Worm (Caenorhabditis elegans) whole organism, young adult: ENCODE data around the gene str-182.

Experiments
- B0019.2 ChIP-seq: fragments of 200-800 bp; sonication (Bioruptor generic); conservative IDR thresholded peaks from 2 replicates; pipeline ENCODE4 v1.3.6; 2022; ENCODE audit warnings: missing genetic modification reagents, missing genetic modification characterization, missing compliant biosample characterization
- B0336.3 ChIP-seq: fragments of 200-800 bp; sonication (Bioruptor generic); IDR thresholded peaks from 2 replicates; pipeline ENCODE4 v1.3.6; 2022; ENCODE audit warnings: missing genetic modification characterization, missing compliant biosample characterization
- F23B12.7 ChIP-seq: sonication (generic microtip); optimal IDR thresholded peaks from 2 replicates; lab custom pipeline; 2017; ENCODE audit warnings: missing genetic modification characterization, mild to moderate bottlenecking, missing compliant biosample characterization, antibody characterized with exemption, moderate library complexity; ENCODE audit not compliant: insufficient read depth
- F57C9.4 ChIP-seq: sonication (generic microtip); optimal IDR thresholded peaks from 2 replicates; lab custom pipeline; 2017; ENCODE audit warnings: mild to moderate bottlenecking, missing genetic modification characterization, missing compliant biosample characterization
- Y79H2A.3 ChIP-seq: fragments of 200-800 bp; sonication (Bioruptor generic); conservative IDR thresholded peaks from 2 replicates; pipeline ENCODE4 v1.3.6; 2022; ENCODE audit warnings: missing genetic modification reagents, missing genetic modification characterization, missing compliant biosample characterization
- aptf-2 ChIP-seq: fragments of 200-800 bp; sonication (Bioruptor generic); conservative IDR thresholded peaks from 2 replicates; pipeline ENCODE4 v1.3.6; 2022; ENCODE audit warnings: missing genetic modification reagents, missing genetic modification characterization, missing compliant biosample characterization
- attf-3 ChIP-seq: fragments of 200-800 bp; sonication (Bioruptor generic); conservative IDR thresholded peaks from 2 replicates; pipeline ENCODE4 v1.3.6; 2022; ENCODE audit warnings: missing genetic modification reagents, missing genetic modification characterization, missing compliant biosample characterization
- bed-1 ChIP-seq: fragments of 200-800 bp; sonication (Bioruptor generic); IDR thresholded peaks from 2 replicates; pipeline ENCODE4 v1.3.6; 2022; ENCODE audit warnings: missing genetic modification reagents, missing genetic modification characterization, missing compliant biosample characterization
- ccch-3 ChIP-seq: fragments of 200-800 bp; sonication (Bioruptor generic); optimal IDR thresholded peaks from 2 replicates; lab custom pipeline; 2018; ENCODE audit warnings: mild to moderate bottlenecking, missing genetic modification characterization, missing compliant biosample characterization
- cebp-1 ChIP-seq, 2 experiments: fragments of 200-800 bp in 1 of 2; sonication (Bioruptor generic) in 1 of 2; sonication (generic microtip) in 1 of 2; IDR thresholded peaks in 1 of 2; optimal IDR thresholded peaks in 1 of 2; 2 replicates each; pipeline versions ENCODE4 v1.3.6 to Lab custom; 2017 to 2022; ENCODE audit warnings: missing compliant biosample characterization in 2 of 2, missing genetic modification characterization in 2 of 2, mild to moderate bottlenecking in 1 of 2, missing genetic modification reagents in 1 of 2, moderate library complexity in 1 of 2
- ceh-27 ChIP-seq: fragments of 200-800 bp; sonication (Bioruptor generic); optimal IDR thresholded peaks from 2 replicates; lab custom pipeline; 2018; ENCODE audit warnings: mild to moderate bottlenecking, missing genetic modification characterization, moderate library complexity, missing compliant biosample characterization
- ceh-40 ChIP-seq: fragments of 200-800 bp; sonication (Bioruptor generic); IDR thresholded peaks from 2 replicates; pipeline ENCODE4 v1.3.6; 2022; ENCODE audit warnings: missing genetic modification characterization, missing compliant biosample characterization
- ceh-91 ChIP-seq: fragments of 200-800 bp; sonication (Bioruptor generic); IDR thresholded peaks from 2 replicates; pipeline ENCODE4 v1.3.6; 2022; ENCODE audit warnings: missing genetic modification reagents, missing genetic modification characterization, missing compliant biosample characterization
- chd-7 ChIP-seq: sonication (generic microtip); optimal IDR thresholded peaks from 2 replicates; lab custom pipeline; 2016; ENCODE audit warnings: mild to moderate bottlenecking, missing genetic modification characterization, moderate library complexity, missing compliant biosample characterization
- die-1 ChIP-seq: sonication (generic microtip); optimal IDR thresholded peaks from 2 replicates; lab custom pipeline; 2016; ENCODE audit warnings: missing genotype, mild to moderate bottlenecking, missing genetic modification characterization, missing compliant biosample characterization
- dpff-1 ChIP-seq: sonication (generic microtip); optimal IDR thresholded peaks from 2 replicates; lab custom pipeline; 2017; ENCODE audit warnings: mild to moderate bottlenecking, missing genetic modification characterization, missing compliant biosample characterization
- dpl-1 ChIP-seq: fragments of 150-350 bp; optimal IDR thresholded peaks from 2 replicates; lab custom pipeline; 2014; ENCODE audit warnings: missing biosample characterization, missing genetic modification reagents, missing genetic modification characterization
- egl-18 ChIP-seq: fragments of 200-800 bp; sonication (Bioruptor generic); IDR thresholded peaks from 2 replicates; pipeline ENCODE4 v1.3.6; 2022; ENCODE audit warnings: missing genetic modification reagents, missing genetic modification characterization, missing compliant biosample characterization
- fkh-3 ChIP-seq: sonication (generic microtip); optimal IDR thresholded peaks from 2 replicates; lab custom pipeline; 2016; ENCODE audit warnings: mild to moderate bottlenecking, missing genetic modification characterization, missing compliant biosample characterization
- hlh-26 ChIP-seq: fragments of 200-800 bp; sonication (Bioruptor generic); conservative IDR thresholded peaks from 2 replicates; pipeline ENCODE4 v1.3.6; 2022; ENCODE audit warnings: missing genetic modification reagents, missing genetic modification characterization, missing compliant biosample characterization
- hmg-20 ChIP-seq: fragments of 200-800 bp; sonication (Bioruptor generic); IDR thresholded peaks from 2 replicates; pipeline ENCODE4 v1.3.6; 2022; ENCODE audit warnings: missing genetic modification reagents, missing genetic modification characterization, missing compliant biosample characterization
- hrde-1 ChIP-seq: sonication (generic microtip); optimal IDR thresholded peaks from 2 replicates; lab custom pipeline; 2016; ENCODE audit warnings: missing genetic modification characterization, mild to moderate bottlenecking, missing compliant biosample characterization, moderate library complexity, missing genotype, missing genetic modification reagents, borderline replicate concordance
- lin-54 ChIP-seq: fragments of 200-800 bp; sonication (Bioruptor generic); optimal IDR thresholded peaks from 2 replicates; lab custom pipeline; 2018; ENCODE audit warnings: mild to moderate bottlenecking, missing genetic modification characterization, missing compliant biosample characterization
- lir-1 ChIP-seq: fragments of 200-800 bp; sonication (Bioruptor generic); conservative IDR thresholded peaks from 2 replicates; pipeline ENCODE4 v1.3.6; 2022; ENCODE audit warnings: missing genetic modification reagents, missing genetic modification characterization, missing compliant biosample characterization
- madf-6 ChIP-seq: fragments of 200-800 bp; sonication (Bioruptor generic); IDR thresholded peaks from 2 replicates; pipeline ENCODE4 v1.3.6; 2022; ENCODE audit warnings: missing genetic modification reagents, missing genetic modification characterization, missing compliant biosample characterization
- mes-4 ChIP-seq: sonication (generic microtip); optimal IDR thresholded peaks from 2 replicates; lab custom pipeline; 2016; ENCODE audit warnings: missing genotype, missing genetic modification characterization, missing compliant biosample characterization
- nfyb-1 ChIP-seq: fragments of 200-800 bp; sonication (Bioruptor generic); IDR thresholded peaks from 2 replicates; pipeline ENCODE4 v1.3.6; 2022; ENCODE audit warnings: missing genetic modification reagents, missing genetic modification characterization, missing compliant biosample characterization
- nhr-120 ChIP-seq: fragments of 200-800 bp; sonication (Bioruptor generic); IDR thresholded peaks from 2 replicates; pipeline ENCODE4 v1.3.6; 2022; ENCODE audit warnings: missing genetic modification characterization, missing compliant biosample characterization
- nhr-179 ChIP-seq: sonication (generic microtip); optimal IDR thresholded peaks from 2 replicates; lab custom pipeline; 2016; ENCODE audit warnings: mild to moderate bottlenecking, missing genetic modification characterization, missing compliant biosample characterization
- nhr-80 ChIP-seq: sonication (generic microtip); optimal IDR thresholded peaks from 2 replicates; lab custom pipeline; 2016; ENCODE audit warnings: missing genetic modification characterization, missing compliant biosample characterization
- nhr-90 ChIP-seq: sonication (generic microtip); optimal IDR thresholded peaks from 2 replicates; lab custom pipeline; 2016; ENCODE audit warnings: missing genotype, mild to moderate bottlenecking, missing genetic modification characterization, missing compliant biosample characterization
- pha-4 ChIP-seq: fragments of 150-350 bp; sonication (generic microtip); optimal IDR thresholded peaks from 2 replicates; lab custom pipeline; 2014; ENCODE audit warnings: missing biosample characterization, missing genetic modification reagents, missing genetic modification characterization
- repo-1 ChIP-seq: sonication (generic microtip); optimal IDR thresholded peaks from 2 replicates; lab custom pipeline; 2017; ENCODE audit warnings: mild to moderate bottlenecking, missing genetic modification characterization, missing compliant biosample characterization
- snpc-1.3 ChIP-seq: sonication (generic microtip); optimal IDR thresholded peaks from 2 replicates; lab custom pipeline; 2017; ENCODE audit warnings: missing genetic modification characterization, mild to moderate bottlenecking, missing compliant biosample characterization, antibody characterized with exemption, moderate library complexity, missing genotype, missing genetic modification reagents; ENCODE audit not compliant: insufficient read depth
- snpc-4 ChIP-seq, 5 experiments: fragments of 150-350 bp in 1 of 5; sonication (generic microtip) in 4 of 5; optimal IDR thresholded peaks; 2 replicates each; lab custom pipeline; 2014 to 2018; ENCODE audit warnings: missing genetic modification characterization in 5 of 5, missing biosample characterization in 3 of 5, antibody characterized with exemption in 2 of 5, mild to moderate bottlenecking in 2 of 5, missing compliant biosample characterization in 2 of 5, missing genotype in 2 of 5, moderate library complexity in 2 of 5, missing genetic modification reagents in 1 of 5
- somi-1 ChIP-seq: fragments of 200-800 bp; sonication (Bioruptor generic); optimal IDR thresholded peaks from 2 replicates; lab custom pipeline; 2018; ENCODE audit warnings: mild to moderate bottlenecking, missing genetic modification characterization, missing compliant biosample characterization
- sptf-2 ChIP-seq: fragments of 200-800 bp; sonication (Bioruptor generic); optimal IDR thresholded peaks from 2 replicates; lab custom pipeline; 2018; ENCODE audit warnings: mild to moderate bottlenecking, missing genetic modification characterization, missing compliant biosample characterization
- tbp1 ChIP-seq: fragments of 200-800 bp; sonication (Bioruptor generic); optimal IDR thresholded peaks from 2 replicates; lab custom pipeline; 2018; ENCODE audit warnings: mild to moderate bottlenecking, missing genetic modification characterization, missing compliant biosample characterization
- tbx-9 ChIP-seq: sonication (generic microtip); optimal IDR thresholded peaks from 2 replicates; lab custom pipeline; 2016; ENCODE audit warnings: borderline replicate concordance, missing genetic modification characterization, inconsistent platforms, missing compliant biosample characterization
- unc-62 ChIP-seq: fragments of 150-350 bp; optimal IDR thresholded peaks from 2 replicates; lab custom pipeline; 2014; ENCODE audit warnings: missing biosample characterization, missing genetic modification reagents, missing genetic modification characterization
- zim-3 ChIP-seq: sonication (generic microtip); optimal IDR thresholded peaks from 2 replicates; lab custom pipeline; 2017; ENCODE audit warnings: mild to moderate bottlenecking, missing genetic modification characterization, moderate library complexity, missing compliant biosample characterization
- ztf-18 ChIP-seq: sonication (generic microtip); optimal IDR thresholded peaks from 2 replicates; lab custom pipeline; 2016; ENCODE audit warnings: missing genotype, mild to moderate bottlenecking, missing genetic modification characterization, missing compliant biosample characterization

str-182 gene

DNA sequence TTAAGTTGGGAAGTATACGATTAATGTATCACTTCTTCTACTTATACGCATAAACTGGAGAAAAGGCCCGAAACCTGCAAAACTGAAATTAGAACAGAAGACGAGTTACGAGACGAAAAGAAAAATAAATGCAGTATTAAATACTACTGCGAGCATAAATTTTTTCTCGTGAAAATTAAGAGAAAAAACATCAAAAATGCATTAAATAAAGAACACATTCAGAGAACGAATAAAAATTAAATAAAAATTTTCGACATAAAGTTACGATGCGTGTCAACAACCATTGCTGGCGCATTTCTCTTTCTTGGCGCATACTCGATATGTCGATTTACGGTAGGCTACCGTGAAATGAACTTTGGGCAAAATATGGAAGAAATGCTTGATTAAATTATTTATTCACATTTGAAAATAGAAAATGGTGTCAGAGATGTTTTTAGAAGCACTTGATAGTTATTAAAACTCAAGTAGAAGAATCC lies 28.3 kb downstream of the str-182 start, which contains the start of the genes ZK856.19 and ZK856.11 (continued):
- TF ChIP-seq ceh-40, result no peak
- no peak for TF ChIP-seq unc-62 (GFP tag; lab: Kevin White, UChicago)
- no peak for TF ChIP-seq snpc-1.3 (tag; lab: Kevin White, UChicago)
- TF ChIP-seq zim-3 (tag; lab: Kevin White, UChicago), result no peak
- TF ChIP-seq ceh-27 (GFP tag; lab: Kevin White, UChicago), result peak; percentile 14
- TF ChIP-seq lir-1 (GFP tag; lab: Robert Waterston, UW), result no peak
- TF ChIP-seq nhr-90, result no peak
- TF ChIP-seq hmg-20 (GFP tag; lab: Robert Waterston, UW), result no peak
- TF ChIP-seq hrde-1 (tag; lab: Kevin White, UChicago), result peak; percentile 0
- no peak for TF ChIP-seq Y79H2A.3 (GFP tag; lab: Robert Waterston, UW)
- no peak for TF ChIP-seq egl-18 (GFP tag; lab: Robert Waterston, UW)
- TF ChIP-seq ccch-3 (GFP tag; lab: Kevin White, UChicago), result no peak
- no peak for TF ChIP-seq dpff-1 (tag; lab: Kevin White, UChicago)
- TF ChIP-seq B0336.3 (GFP tag; lab: Robert Waterston, UW), result 0 out of 2 replicates have a peak, but pooled peaks have one; percentile 49
- TF ChIP-seq sptf-2 (GFP tag; lab: Kevin White, UChicago), result no peak
- TF ChIP-seq nhr-179 (tag; lab: Kevin White, UChicago), result no peak
- no peak for TF ChIP-seq nfyb-1 (GFP tag; lab: Robert Waterston, UW)
- no peak for TF ChIP-seq nhr-120 (GFP tag; lab: Robert Waterston, UW)
- peak; percentile 58 for TF ChIP-seq lin-54
- no peak for TF ChIP-seq B0019.2 (GFP tag; lab: Robert Waterston, UW)
- TF ChIP-seq dpl-1 (GFP tag; lab: Kevin White, UChicago), result no peak
- TF ChIP-seq bed-1 (GFP tag; lab: Robert Waterston, UW), result no peak
- TF ChIP-seq hlh-26 (GFP tag; lab: Robert Waterston, UW), result no peak
- TF ChIP-seq die-1 (tag; lab: Kevin White, UChicago), result no peak
- TF ChIP-seq F23B12.7 (tag; lab: Kevin White, UChicago), result peak; percentile 45
- no peak for TF ChIP-seq ceh-91 (GFP tag; lab: Robert Waterston, UW)
- no peak for TF ChIP-seq aptf-2 (GFP tag; lab: Robert Waterston, UW)
- TF ChIP-seq pha-4 (tag; lab: Kevin White, UChicago), result no peak
- TF ChIP-seq repo-1, result no peak
- no peak for TF ChIP-seq snpc-4 (GFP tag; optimal IDR thresholded peaks at IDR 0.05; lab: Kevin White, UChicago)
- TF ChIP-seq snpc-4 (tag; optimal IDR thresholded peaks at IDR 0.05; lab: Kevin White, UChicago), result peak in 2 of 4 experiments; percentile 35 to 49
- no peak for TF ChIP-seq chd-7
- TF ChIP-seq tbp1 (GFP tag; lab: Kevin White, UChicago), result peak; percentile 44
- no peak for TF ChIP-seq tbx-9 (tag; lab: Kevin White, UChicago)
- TF ChIP-seq F57C9.4 (tag; lab: Kevin White, UChicago), result no peak
- TF ChIP-seq mes-4 (tag; lab: Kevin White, UChicago), result no peak
- TF ChIP-seq somi-1 (GFP tag; lab: Kevin White, UChicago), result no peak
- TF ChIP-seq, all 124 proteins: peak for 25

DNA sequence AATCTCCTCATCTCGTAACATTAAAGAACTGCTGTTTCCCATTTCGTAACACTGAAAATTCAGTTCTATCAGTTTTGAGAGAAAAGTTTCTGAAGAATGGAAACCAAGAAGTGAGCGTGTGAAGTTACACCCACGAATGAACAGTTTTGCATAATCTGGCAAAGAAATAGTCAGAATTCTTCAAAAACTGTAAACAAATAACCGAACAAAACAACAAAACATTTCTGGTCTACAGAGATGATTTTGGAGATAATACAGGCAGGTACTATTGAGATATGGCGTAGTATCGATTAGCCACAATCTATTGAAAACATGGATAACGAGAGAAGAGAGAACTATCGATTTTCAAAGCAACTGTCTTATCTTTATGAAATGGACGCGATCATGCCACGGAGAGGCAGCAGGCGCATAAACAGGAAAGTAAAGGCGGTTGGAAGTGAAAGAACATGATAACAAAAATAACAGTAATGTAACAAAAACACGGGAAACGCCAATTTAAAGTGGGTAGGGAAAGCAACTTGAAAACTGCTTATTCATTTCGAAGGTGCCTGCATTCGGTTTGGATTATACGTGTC lies 29.7 kb downstream of the str-182 start, which contains the start of gene chpf-1:
TSS of gene chpf-1 (minus strand) at position 51 of the 575 bp plus-strand sequence.
- TF ChIP-seq fkh-3 (tag; lab: Kevin White, UChicago) (no peak), snpc-4 (GFP tag; optimal IDR thresholded peaks at IDR 0.05; lab: Kevin White, UChicago) (no peak), snpc-4 (tag; optimal IDR thresholded peaks at IDR 0.05; lab: Kevin White, UChicago) (peak in 2 of 4 experiments; percentile 33 to 36), ztf-18 (tag; lab: Kevin White, UChicago) (peak; percentile 56), cebp-1 (GFP tag; IDR thresholded peaks at IDR 0.05; lab: Robert Waterston, UW) (no peak), cebp-1 (tag; optimal IDR thresholded peaks at IDR 0.05; lab: Kevin White, UChicago) (peak; percentile 2), dpl-1 (GFP tag; lab: Kevin White, UChicago) (no peak), nhr-80 (tag; lab: Kevin White, UChicago) (peak; percentile 65), attf-3 (GFP tag; lab: Robert Waterston, UW) (no peak), madf-6 (GFP tag; lab: Robert Waterston, UW) (0 out of 2 replicates have a peak, but pooled peaks have one; percentile 17)
